Worm (Caenorhabditis elegans): ENCODE measurements around the gene H28G03.3.

The H28G03.3 gene

DNA sequence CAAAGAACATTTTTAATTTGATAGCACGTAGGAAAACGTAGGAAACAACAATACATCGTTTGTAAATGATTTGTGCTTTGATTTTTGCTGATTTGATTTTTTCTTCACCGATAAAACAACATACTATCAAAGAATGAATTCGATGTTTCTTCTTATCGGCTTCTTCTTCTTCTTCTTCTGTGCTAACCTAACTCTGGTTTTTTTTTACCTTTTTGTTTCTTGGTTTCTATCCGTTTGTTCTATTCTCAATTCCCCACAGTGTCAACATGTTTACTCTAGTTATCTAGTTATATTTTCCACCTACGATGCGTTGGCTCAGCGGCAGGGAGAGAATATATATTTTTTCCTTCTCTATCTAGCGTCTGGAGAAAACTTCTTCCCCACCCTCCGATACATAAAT, 18.3 kb downstream of the H28G03.3 start (continued):
- TF ChIP-seq Y75B8A.6 (GFP tag; IDR thresholded peaks at IDR 0.05) (no peak), dmd-6 (GFP tag; IDR thresholded peaks at IDR 0.05) (peak; percentile 13; the same call in 1 of the 2 replicates), nhr-102 (tag; optimal IDR thresholded peaks at IDR 0.05) (no peak), ZK337.2 (GFP tag; IDR thresholded peaks at IDR 0.05) (no peak), Y48G9A.11 (GFP tag; IDR thresholded peaks at IDR 0.05) (no peak), nhr-111 (GFP tag; optimal IDR thresholded peaks at IDR 0.05) (no peak), tra-1 (GFP tag; IDR thresholded peaks at IDR 0.05) (no peak)

DNA sequence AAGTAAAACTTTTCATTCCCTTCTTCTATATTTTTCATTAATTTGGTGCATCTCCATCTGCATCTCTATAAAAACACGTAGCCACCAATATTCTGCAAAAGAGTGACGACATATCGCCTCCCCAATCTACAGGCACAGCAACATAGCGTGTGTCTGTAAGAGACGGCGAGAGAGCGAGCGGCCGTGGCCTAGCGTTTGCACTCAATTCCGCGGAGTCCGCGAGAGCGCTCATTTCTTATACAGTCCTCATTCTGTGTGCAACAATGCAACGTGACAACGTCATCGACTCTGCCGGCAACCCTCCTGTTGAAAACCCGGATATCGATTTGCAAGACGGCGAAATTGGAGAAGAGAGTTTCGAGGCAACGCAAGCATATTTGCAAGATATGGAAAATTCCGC, 20.6 kb downstream of the H28G03.3 start, which contains the start of gene H28G03.2:
Gene H28G03.2, plus strand, starts transcription at position 200 of the 400 bp plus-strand sequence.
- no peak for TF ChIP-seq Y48G9A.11 (GFP tag; IDR thresholded peaks at IDR 0.05)
- TF ChIP-seq F49E8.2 (tag; optimal IDR thresholded peaks at IDR 0.05; ENCODE audit: borderline replicate concordance), result no peak
- TF ChIP-seq aha-1 (tag), result peak; percentile 15
- no peak for TF ChIP-seq lin-13 (GFP tag; optimal IDR thresholded peaks at IDR 0.05)
- TF ChIP-seq hlh-11 (tag; optimal IDR thresholded peaks at IDR 0.05), result peak; percentile 21
- no peak for TF ChIP-seq mdl-1 (tag; optimal IDR thresholded peaks at IDR 0.05)
- TF ChIP-seq nhr-41 (GFP tag; IDR thresholded peaks at IDR 0.05), result no peak
- TF ChIP-seq hif-1 (tag; optimal IDR thresholded peaks at IDR 0.05), result peak in 1 of 2 experiments; percentile 82
- peak; percentile 79 for TF ChIP-seq mes-2 (tag; optimal IDR thresholded peaks at IDR 0.05; ENCODE audit: poor library complexity, severe bottlenecking)
- 0 out of 2 replicates have a peak, but pooled peaks have one; percentile 15 for TF ChIP-seq set-16 (GFP tag; IDR thresholded peaks at IDR 0.05)
- no peak for TF ChIP-seq nhr-6 (tag; optimal IDR thresholded peaks at IDR 0.05)
- no peak for TF ChIP-seq zag-1 (tag; optimal IDR thresholded peaks at IDR 0.05)
- no peak for TF ChIP-seq T20F7.1 (GFP tag; optimal IDR thresholded peaks at IDR 0.05)
- TF ChIP-seq lin-29 (GFP tag; IDR thresholded peaks at IDR 0.05), result no peak
- no peak for TF ChIP-seq pha-4 (GFP tag; IDR thresholded peaks at IDR 0.05)
- no peak for TF ChIP-seq pha-4 (tag; optimal IDR thresholded peaks at IDR 0.05)
- no peak for TF ChIP-seq zfp-3 (GFP tag; conservative IDR thresholded peaks at IDR 0.05)
- TF ChIP-seq daf-16 (GFP tag; optimal IDR thresholded peaks at IDR 0.05), result no peak
- peak; percentile 30 for TF ChIP-seq daf-16 (tag; optimal IDR thresholded peaks at IDR 0.05)
- peak; percentile 28; the same call in 1 of the 2 replicates for TF ChIP-seq hmg-1.1 (GFP tag; IDR thresholded peaks at IDR 0.05)
- TF ChIP-seq lsy-2 (tag; optimal IDR thresholded peaks at IDR 0.05), result no peak
- no peak for TF ChIP-seq lin-39 (tag; optimal IDR thresholded peaks at IDR 0.05)
- no peak for TF ChIP-seq nhr-111 (GFP tag; optimal IDR thresholded peaks at IDR 0.05)
- TF ChIP-seq nhr-102 (tag; optimal IDR thresholded peaks at IDR 0.05), result no peak
- TF ChIP-seq nhr-237 (tag; optimal IDR thresholded peaks at IDR 0.05), result no peak
- no peak for TF ChIP-seq ZK546.5 (tag; optimal IDR thresholded peaks at IDR 0.05)
- TF ChIP-seq madf-5 (GFP tag; IDR thresholded peaks at IDR 0.05), result no peak
- TF ChIP-seq spr-1 (tag; optimal IDR thresholded peaks at IDR 0.05), result no peak
- no peak for TF ChIP-seq ceh-82 (tag; optimal IDR thresholded peaks at IDR 0.05)
- TF ChIP-seq unc-39 (tag; optimal IDR thresholded peaks at IDR 0.05), result no peak
- TF ChIP-seq nhr-28 (tag; optimal IDR thresholded peaks at IDR 0.05), result peak; percentile 20
- TF ChIP-seq mdt-29 (GFP tag; IDR thresholded peaks at IDR 0.05), result no peak
- no peak for TF ChIP-seq daf-12 (tag; optimal IDR thresholded peaks at IDR 0.05)
- no peak for TF ChIP-seq dmd-9 (GFP tag; IDR thresholded peaks at IDR 0.05)
- no peak for TF ChIP-seq nhr-42 (GFP tag; IDR thresholded peaks at IDR 0.05)
- no peak for TF ChIP-seq unc-130 (GFP tag; optimal IDR thresholded peaks at IDR 0.05)
- TF ChIP-seq cey-2 (tag; optimal IDR thresholded peaks at IDR 0.05; ENCODE audit: borderline replicate concordance, insufficient read depth), result no peak
- no peak for TF ChIP-seq Y75B8A.6 (GFP tag; IDR thresholded peaks at IDR 0.05)
- no peak for TF ChIP-seq lin-15B (tag; optimal IDR thresholded peaks at IDR 0.05)
- no peak for TF ChIP-seq Y5F2A.4 (GFP tag; optimal IDR thresholded peaks at IDR 0.05)
- no peak for TF ChIP-seq F37D6.2 (tag; optimal IDR thresholded peaks at IDR 0.05)
- no peak for TF ChIP-seq vab-7 (GFP tag; IDR thresholded peaks at IDR 0.05)
- no peak for TF ChIP-seq aly-2 (tag; optimal IDR thresholded peaks at IDR 0.05)
- TF ChIP-seq ceh-62 (tag; optimal IDR thresholded peaks at IDR 0.05), result no peak
- TF ChIP-seq T26A8.4 (GFP tag; IDR thresholded peaks at IDR 0.05), result no peak
- TF ChIP-seq mxl-2 (GFP tag; conservative IDR thresholded peaks at IDR 0.05), result no peak
- TF ChIP-seq mxl-3 (GFP tag; optimal IDR thresholded peaks at IDR 0.05), result no peak

Data from whole organism, L4 larva.